Worm (Caenorhabditis elegans) whole organism, L1 larva: ENCODE data around the gene lipl-7.
A peak's percentile ranks its signal among the peaks of the same experiment; 100 is the strongest.

Experiments used
- C34B4.2 ChIP-seq: sonication (generic microtip); optimal IDR thresholded peaks from 2 replicates; lab custom pipeline; 2017; ENCODE audit warnings: mild to moderate bottlenecking, missing genetic modification characterization, missing compliant biosample characterization
- F16B12.6 ChIP-seq: fragments of 150-350 bp; optimal IDR thresholded peaks from 2 replicates; lab custom pipeline; 2014; ENCODE audit warnings: missing biosample characterization, missing genetic modification characterization
- aly-2 ChIP-seq: fragments of 150-350 bp; optimal IDR thresholded peaks from 2 replicates; lab custom pipeline; 2014; ENCODE audit warnings: missing biosample characterization, missing genetic modification characterization
- ama-1 ChIP-seq: fragments of 150-350 bp; optimal IDR thresholded peaks from 2 replicates; lab custom pipeline; 2014
- blmp-1 ChIP-seq: fragments of 150-350 bp; optimal IDR thresholded peaks from 2 replicates; lab custom pipeline; 2014; ENCODE audit warnings: missing biosample characterization, missing genetic modification characterization
- ceh-63 ChIP-seq: fragments of 200-800 bp; sonication (Bioruptor generic); optimal IDR thresholded peaks from 2 replicates; lab custom pipeline; 2018; ENCODE audit warnings: mild to moderate bottlenecking, missing genetic modification characterization, missing compliant biosample characterization
- ceh-8 ChIP-seq: fragments of 200-800 bp; sonication (Bioruptor generic); optimal IDR thresholded peaks from 2 replicates; lab custom pipeline; 2018; ENCODE audit warnings: mild to moderate bottlenecking, missing genetic modification characterization, moderate library complexity, missing compliant biosample characterization
- ceh-82 ChIP-seq, 3 experiments: fragments of 150-350 bp in 1 of 3; sonication (generic microtip) in 2 of 3; optimal IDR thresholded peaks; 2 replicates each; lab custom pipeline; 2014 to 2017; ENCODE audit warnings: missing biosample characterization in 3 of 3, missing genetic modification characterization in 3 of 3
- ceh-90 ChIP-seq: sonication (generic microtip); optimal IDR thresholded peaks from 2 replicates; lab custom pipeline; 2016; ENCODE audit warnings: missing genetic modification characterization, missing compliant biosample characterization
- ces-1 ChIP-seq: fragments of 150-350 bp; optimal IDR thresholded peaks from 2 replicates; lab custom pipeline; 2014; ENCODE audit warnings: missing biosample characterization, missing genetic modification reagents, missing genetic modification characterization
- dpl-1 ChIP-seq, 3 experiments: fragments of 150-350 bp in 2 of 3; sonication (generic microtip) in 1 of 3; optimal IDR thresholded peaks; 2 replicates each; lab custom pipeline; 2014 to 2017; ENCODE audit warnings: missing biosample characterization in 3 of 3, missing genetic modification characterization in 3 of 3, missing genetic modification reagents in 3 of 3
- dsc-1 ChIP-seq: sonication (generic microtip); optimal IDR thresholded peaks from 2 replicates; lab custom pipeline; 2016; ENCODE audit warnings: mild to moderate bottlenecking, missing genetic modification characterization, missing compliant biosample characterization
- efl-3 ChIP-seq: fragments of 200-800 bp; sonication (Bioruptor generic); optimal IDR thresholded peaks from 2 replicates; lab custom pipeline; 2018; ENCODE audit warnings: mild to moderate bottlenecking, missing genetic modification characterization, missing compliant biosample characterization
- elt-2 ChIP-seq: sonication (generic microtip); optimal IDR thresholded peaks from 2 replicates; lab custom pipeline; 2016; ENCODE audit warnings: missing genetic modification characterization, mild to moderate bottlenecking, inconsistent platforms, missing compliant biosample characterization, missing genetic modification reagents
- elt-3 ChIP-seq, 6 experiments: fragments of 150-350 bp in 1 of 6; sonication (generic microtip); optimal IDR thresholded peaks; 2 replicates each; lab custom pipeline; 2017 to 2018; ENCODE audit warnings: missing biosample characterization in 6 of 6, missing genetic modification characterization in 6 of 6, inconsistent platforms in 1 of 6
- fkh-10 ChIP-seq: sonication (generic microtip); optimal IDR thresholded peaks from 2 replicates; lab custom pipeline; 2017; ENCODE audit warnings: missing biosample characterization, missing genetic modification reagents, missing genetic modification characterization
- fkh-8 ChIP-seq: sonication (generic microtip); optimal IDR thresholded peaks from 2 replicates; lab custom pipeline; 2016; ENCODE audit warnings: mild to moderate bottlenecking, missing genetic modification characterization, missing compliant biosample characterization
- grh-1 ChIP-seq: fragments of 200-800 bp; sonication (Bioruptor generic); IDR thresholded peaks from 2 replicates; pipeline ENCODE4 v1.3.6; 2022; ENCODE audit warnings: missing genetic modification reagents, missing genetic modification characterization, missing compliant biosample characterization
- hlh-17 ChIP-seq: fragments of 200-800 bp; sonication (Bioruptor generic); optimal IDR thresholded peaks from 2 replicates; lab custom pipeline; 2018; ENCODE audit warnings: missing genetic modification characterization, mild to moderate bottlenecking, missing compliant biosample characterization, moderate library complexity, borderline replicate concordance
- hlh-4 ChIP-seq: sonication (generic microtip); optimal IDR thresholded peaks from 2 replicates; lab custom pipeline; 2016; ENCODE audit warnings: mild to moderate bottlenecking, missing genetic modification characterization, missing compliant biosample characterization
- hpl-2 ChIP-seq: fragments of 150-350 bp; optimal IDR thresholded peaks from 2 replicates; lab custom pipeline; 2014; ENCODE audit warnings: missing biosample characterization, missing genetic modification reagents, missing genetic modification characterization
- irx-1 ChIP-seq: sonication (generic microtip); optimal IDR thresholded peaks from 2 replicates; lab custom pipeline; 2016; ENCODE audit warnings: missing genetic modification characterization, missing compliant biosample characterization
- isw-1 ChIP-seq: fragments of 200-800 bp; sonication (Bioruptor generic); IDR thresholded peaks from 2 replicates; pipeline ENCODE4 v1.3.6; 2022; ENCODE audit warnings: missing genetic modification characterization, missing compliant biosample characterization
- lin-15B ChIP-seq: fragments of 150-350 bp; sonication (generic microtip); optimal IDR thresholded peaks from 3 replicates; lab custom pipeline; 2014; ENCODE audit warnings: missing biosample characterization, missing genetic modification characterization
- lin-35 ChIP-seq, 2 experiments: fragments of 150-350 bp; optimal IDR thresholded peaks; 2 replicates each; lab custom pipeline; 2014; ENCODE audit warnings: missing biosample characterization in 2 of 2, missing genetic modification characterization in 2 of 2, missing genetic modification reagents in 2 of 2
- lsy-2 ChIP-seq, 2 experiments: fragments of 150-350 bp; optimal IDR thresholded peaks; 2 replicates each; lab custom pipeline; 2014; ENCODE audit warnings: missing biosample characterization in 2 of 2, missing genetic modification characterization in 2 of 2
- mdl-1 ChIP-seq, 2 experiments: fragments of 150-350 bp; optimal IDR thresholded peaks; 2 replicates each; lab custom pipeline; 2014 to 2017; ENCODE audit warnings: missing biosample characterization in 2 of 2, missing genetic modification characterization in 2 of 2, inconsistent platforms in 1 of 2
- mef-2 ChIP-seq: fragments of 150-350 bp; optimal IDR thresholded peaks from 2 replicates; lab custom pipeline; 2014; ENCODE audit warnings: missing biosample characterization, missing genetic modification characterization
- mep-1 ChIP-seq: fragments of 150-350 bp; optimal IDR thresholded peaks from 2 replicates; lab custom pipeline; 2014; ENCODE audit warnings: missing biosample characterization, missing genetic modification characterization
- nhr-19 ChIP-seq: fragments of 200-800 bp; sonication (Bioruptor generic); conservative IDR thresholded peaks from 2 replicates; pipeline ENCODE4 v1.3.6; 2022; ENCODE audit warnings: missing genetic modification characterization, missing compliant biosample characterization
- nhr-20 ChIP-seq: sonication (generic microtip); optimal IDR thresholded peaks from 2 replicates; lab custom pipeline; 2016; ENCODE audit warnings: mild to moderate bottlenecking, missing genetic modification characterization, missing compliant biosample characterization
- nhr-237 ChIP-seq: fragments of 150-350 bp; optimal IDR thresholded peaks from 2 replicates; lab custom pipeline; 2014; ENCODE audit warnings: missing biosample characterization, missing genetic modification characterization
- nhr-47 ChIP-seq: sonication (generic microtip); optimal IDR thresholded peaks from 2 replicates; lab custom pipeline; 2016; ENCODE audit warnings: mild to moderate bottlenecking, missing genetic modification characterization, moderate library complexity, missing compliant biosample characterization
- nhr-71 ChIP-seq: sonication (generic microtip); optimal IDR thresholded peaks from 2 replicates; lab custom pipeline; 2016; ENCODE audit warnings: mild to moderate bottlenecking, missing genetic modification characterization, moderate library complexity, missing compliant biosample characterization
- nhr-76 ChIP-seq: sonication (generic microtip); optimal IDR thresholded peaks from 2 replicates; lab custom pipeline; 2017; ENCODE audit warnings: missing biosample characterization, missing genetic modification characterization
- nhr-77 ChIP-seq: fragments of 150-350 bp; optimal IDR thresholded peaks from 2 replicates; lab custom pipeline; 2014; ENCODE audit warnings: missing biosample characterization, missing genetic modification characterization
- nhr-85 ChIP-seq: sonication (generic microtip); peaks from one replicate; lab custom pipeline; 2016; ENCODE audit warnings: missing genetic modification characterization, inconsistent platforms, missing compliant biosample characterization
- nhr-90 ChIP-seq: sonication (generic microtip); optimal IDR thresholded peaks from 2 replicates; lab custom pipeline; 2016; ENCODE audit warnings: mild to moderate bottlenecking, missing genetic modification characterization, missing compliant biosample characterization; ENCODE audit not compliant: poor library complexity
- pag-3 ChIP-seq: sonication (generic microtip); optimal IDR thresholded peaks from 2 replicates; lab custom pipeline; 2017; ENCODE audit warnings: missing genetic modification characterization, mild to moderate bottlenecking, missing compliant biosample characterization, antibody characterized with exemption, borderline replicate concordance; ENCODE audit not compliant: insufficient read depth
- pax-3 ChIP-seq: fragments of 200-800 bp; sonication (Bioruptor generic); optimal IDR thresholded peaks from 2 replicates; lab custom pipeline; 2018; ENCODE audit warnings: mild to moderate bottlenecking, missing genetic modification characterization, moderate library complexity, missing compliant biosample characterization
- rnt-1 ChIP-seq: sonication (generic microtip); optimal IDR thresholded peaks from 2 replicates; lab custom pipeline; 2016; ENCODE audit warnings: mild to moderate bottlenecking, missing genetic modification characterization, moderate library complexity, missing compliant biosample characterization
- sptf-1 ChIP-seq: fragments of 150-350 bp; optimal IDR thresholded peaks from 2 replicates; lab custom pipeline; 2014; ENCODE audit warnings: missing biosample characterization, missing genetic modification characterization
- sup-37 ChIP-seq: fragments of 200-800 bp; sonication (Bioruptor generic); optimal IDR thresholded peaks from 2 replicates; lab custom pipeline; 2018; ENCODE audit warnings: mild to moderate bottlenecking, missing genetic modification characterization, missing compliant biosample characterization
- tlp-1 ChIP-seq: fragments of 150-350 bp; optimal IDR thresholded peaks from 2 replicates; lab custom pipeline; 2014; ENCODE audit warnings: missing biosample characterization, missing genetic modification characterization
- unc-98 ChIP-seq: fragments of 200-800 bp; sonication (Bioruptor generic); IDR thresholded peaks from 2 replicates; pipeline ENCODE4 v1.3.6; 2022; ENCODE audit warnings: missing genetic modification characterization, missing compliant biosample characterization
- vab-15 ChIP-seq: sonication (generic microtip); optimal IDR thresholded peaks from 2 replicates; lab custom pipeline; 2017; ENCODE audit warnings: missing genotype, mild to moderate bottlenecking, missing genetic modification characterization, missing compliant biosample characterization
- zip-4 ChIP-seq: fragments of 200-800 bp; sonication (Bioruptor generic); optimal IDR thresholded peaks from 2 replicates; lab custom pipeline; 2018; ENCODE audit warnings: mild to moderate bottlenecking, missing genetic modification characterization, moderate library complexity, missing compliant biosample characterization

Gene lipl-7

DNA sequence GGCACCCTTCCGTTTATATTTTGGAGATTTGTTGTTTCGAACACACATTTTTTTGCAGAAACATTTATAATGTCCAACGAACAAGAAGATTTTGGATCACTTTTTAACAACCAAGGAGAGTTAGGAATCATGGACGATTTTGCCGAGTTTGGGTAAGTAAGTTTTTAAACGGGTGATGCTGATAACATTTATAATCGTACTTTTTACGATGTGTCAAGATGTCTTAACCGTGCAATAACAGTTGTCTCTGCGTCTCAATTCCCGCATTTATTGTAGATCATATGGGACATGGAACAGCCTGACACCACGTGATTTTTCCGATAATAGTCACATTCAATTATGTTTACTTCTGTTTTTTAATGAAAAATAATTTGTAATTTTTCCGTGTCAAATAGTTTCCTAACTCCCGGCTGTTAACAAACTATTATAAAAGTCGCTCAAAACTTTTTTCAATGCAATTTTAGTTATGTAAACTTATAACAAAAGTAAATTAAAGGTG is 9.0 kb upstream of the lipl-7 start, which contains the start of gene daf-14 (continued):
- TF ChIP-seq mdl-1 (tag; optimal IDR thresholded peaks at IDR 0.05; lab: Kevin White, UChicago) (peak in 1 of 2 experiments; percentile 9), ama-1 (lab: Kevin White, UChicago) (no peak)
- TF ChIP-seq, all 84 proteins: peak for 18

DNA sequence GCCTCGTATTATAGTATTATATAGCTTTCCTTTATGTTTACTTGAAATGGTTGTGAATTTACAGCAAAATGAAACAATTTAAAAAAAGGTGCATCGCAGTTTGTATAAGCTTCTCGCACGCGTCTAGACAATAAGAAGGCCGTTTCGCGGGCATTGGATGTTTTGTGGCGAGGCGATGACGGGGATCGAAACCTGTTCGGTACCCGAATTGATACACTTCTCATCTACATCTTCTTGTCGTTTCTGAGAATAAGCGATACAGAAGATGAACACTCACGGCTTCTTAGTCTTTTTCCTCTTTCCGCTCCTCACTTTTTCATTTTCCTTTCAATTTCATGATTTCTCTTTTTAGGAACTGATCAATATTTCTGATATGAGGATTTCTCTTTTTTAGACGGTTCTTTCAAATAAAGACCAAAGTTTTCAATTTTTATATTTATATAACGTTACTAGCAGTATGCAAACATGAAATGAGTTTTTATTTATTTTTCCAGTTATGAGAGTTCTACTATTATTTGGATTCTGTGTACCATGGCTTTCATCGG is 4.1 kb upstream of the lipl-7 start, which contains the start of gene F01G10.10:
Gene F01G10.10 (plus strand): TSS at position 495 of the 545 bp plus-strand sequence.
- TF ChIP-seq ceh-63 (GFP tag; lab: Kevin White, UChicago) = no peak
- TF ChIP-seq elt-2 = peak; percentile 39
- no peak for TF ChIP-seq nhr-47 (tag; lab: Kevin White, UChicago)
- TF ChIP-seq fkh-10 (GFP tag; lab: Kevin White, UChicago) = no peak
- no peak for TF ChIP-seq mef-2 (tag; lab: Kevin White, UChicago)
- no peak for TF ChIP-seq sup-37 (GFP tag; lab: Kevin White, UChicago)
- no peak for TF ChIP-seq fkh-8
- no peak for TF ChIP-seq ceh-8
- TF ChIP-seq unc-98 (GFP tag; lab: Robert Waterston, UW) = no peak
- peak; percentile 54 for TF ChIP-seq aly-2
- TF ChIP-seq nhr-76 (tag; lab: Kevin White, UChicago) = no peak
- TF ChIP-seq isw-1 (GFP tag; lab: Robert Waterston, UW) = no peak
- peak in 1 of 2 experiments; percentile 25 for TF ChIP-seq lin-35 (GFP tag; optimal IDR thresholded peaks at IDR 0.05; lab: Kevin White, UChicago)
- TF ChIP-seq elt-3 (tag; optimal IDR thresholded peaks at IDR 0.05; lab: Kevin White, UChicago) = no peak
- peak; percentile 37 for TF ChIP-seq nhr-90 (tag; lab: Kevin White, UChicago)
- no peak for TF ChIP-seq pag-3
- peak; percentile 89 for TF ChIP-seq blmp-1 (tag; lab: Kevin White, UChicago)
- no peak for TF ChIP-seq ces-1 (GFP tag; lab: Kevin White, UChicago)
- no peak for TF ChIP-seq lsy-2 (tag; optimal IDR thresholded peaks at IDR 0.05; lab: Kevin White, UChicago)

DNA sequence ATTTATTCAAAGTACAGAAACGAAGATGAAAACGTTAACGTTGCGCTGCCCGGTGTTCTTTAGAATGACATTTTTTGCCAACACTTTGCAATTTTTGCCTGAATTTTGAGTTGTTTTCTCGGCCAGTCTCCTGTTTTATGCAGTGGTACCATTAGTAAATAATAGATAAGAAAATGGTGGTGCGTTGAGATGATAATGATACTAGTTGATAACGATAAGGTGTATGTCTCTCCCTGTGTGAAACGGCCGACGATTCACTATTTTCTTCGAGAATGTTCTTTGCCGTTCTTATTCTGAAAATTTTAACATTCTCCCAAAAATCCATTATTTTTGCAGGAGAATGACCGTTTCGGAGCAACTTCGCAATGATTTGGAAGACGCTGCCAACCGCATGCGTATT is 1.7 kb upstream of the lipl-7 start, which contains the start of gene tkt-1:
Gene tkt-1 (plus strand): TSS at position 337 of the 400 bp plus-strand sequence.
- TF ChIP-seq rnt-1 (tag; lab: Kevin White, UChicago) = no peak
- no peak for TF ChIP-seq hlh-17
- no peak for TF ChIP-seq ceh-8
- no peak for TF ChIP-seq tlp-1 (tag; lab: Kevin White, UChicago)
- no peak for TF ChIP-seq aly-2
- no peak for TF ChIP-seq isw-1 (GFP tag; lab: Robert Waterston, UW)
- no peak for TF ChIP-seq dsc-1
- TF ChIP-seq C34B4.2 (tag; lab: Kevin White, UChicago) = no peak
- TF ChIP-seq dpl-1 (GFP tag; optimal IDR thresholded peaks at IDR 0.05; lab: Kevin White, UChicago) = peak in 1 of 3 experiments; percentile 17
- TF ChIP-seq ceh-82 (tag; optimal IDR thresholded peaks at IDR 0.05; lab: Kevin White, UChicago) = no peak
- no peak for TF ChIP-seq lin-15B (tag; lab: Kevin White, UChicago)
- no peak for TF ChIP-seq ama-1 (lab: Kevin White, UChicago)
- no peak for TF ChIP-seq ceh-90 (tag; lab: Kevin White, UChicago)
- TF ChIP-seq vab-15 (tag; lab: Kevin White, UChicago) = no peak
- no peak for TF ChIP-seq pax-3 (tag; lab: Kevin White, UChicago)
- TF ChIP-seq irx-1 (tag; lab: Kevin White, UChicago) = no peak
- TF ChIP-seq nhr-77 (tag; lab: Kevin White, UChicago) = no peak
- TF ChIP-seq hlh-4 = no peak
- no peak for TF ChIP-seq efl-3
- no peak for TF ChIP-seq nhr-85
- TF ChIP-seq nhr-20 (tag; lab: Kevin White, UChicago) = no peak
- TF ChIP-seq mdl-1 (tag; optimal IDR thresholded peaks at IDR 0.05; lab: Kevin White, UChicago) = no peak
- TF ChIP-seq lin-35 (GFP tag; optimal IDR thresholded peaks at IDR 0.05; lab: Kevin White, UChicago) = peak in 1 of 2 experiments; percentile 28
- TF ChIP-seq ces-1 (GFP tag; lab: Kevin White, UChicago) = no peak
- no peak for TF ChIP-seq hpl-2 (GFP tag; lab: Kevin White, UChicago)
- no peak for TF ChIP-seq mep-1 (tag; lab: Kevin White, UChicago)
- no peak for TF ChIP-seq F16B12.6
- TF ChIP-seq fkh-8 = no peak
- no peak for TF ChIP-seq nhr-19 (GFP tag; lab: Robert Waterston, UW)
- TF ChIP-seq nhr-237 (tag; lab: Kevin White, UChicago) = no peak
- TF ChIP-seq grh-1 (GFP tag; lab: Robert Waterston, UW) = no peak
- no peak for TF ChIP-seq zip-4 (GFP tag; lab: Kevin White, UChicago)
- peak; percentile 4 for TF ChIP-seq nhr-71 (tag; lab: Kevin White, UChicago)
- TF ChIP-seq blmp-1 (tag; lab: Kevin White, UChicago) = no peak
- no peak for TF ChIP-seq sptf-1 (tag; lab: Kevin White, UChicago)
